Worm (Caenorhabditis elegans) whole organism, mixed stage, embryonic: ENCODE results near the gene dlhd-1.

Experiments used
- M03D4.4 ChIP-seq: sonication (generic microtip); optimal IDR thresholded peaks from 2 replicates; lab custom pipeline; 2017; ENCODE audit warnings: mild to moderate bottlenecking, missing genetic modification characterization, missing compliant biosample characterization
- blmp-1 ChIP-seq: fragments of 150-350 bp; optimal IDR thresholded peaks from 2 replicates; lab custom pipeline; 2014; ENCODE audit warnings: missing biosample characterization, missing genetic modification characterization
- ceh-39 ChIP-seq: fragments of 150-350 bp; optimal IDR thresholded peaks from 2 replicates; lab custom pipeline; 2014; ENCODE audit warnings: missing biosample characterization, missing genetic modification characterization
- ces-1 ChIP-seq: fragments of 150-350 bp; optimal IDR thresholded peaks from 2 replicates; lab custom pipeline; 2014; ENCODE audit warnings: missing biosample characterization, missing genetic modification reagents, missing genetic modification characterization
- cnd-1 ChIP-seq: fragments of 200-800 bp; sonication (Bioruptor generic); optimal IDR thresholded peaks from 2 replicates; lab custom pipeline; 2018; ENCODE audit warnings: mild to moderate bottlenecking, missing genetic modification characterization, missing compliant biosample characterization
- elt-1 ChIP-seq: sonication (generic microtip); optimal IDR thresholded peaks from 2 replicates; lab custom pipeline; 2017; ENCODE audit warnings: missing genetic modification characterization, mild to moderate bottlenecking, missing compliant biosample characterization, antibody characterized with exemption, moderate library complexity, borderline replicate concordance; ENCODE audit not compliant: insufficient read depth
- lin-13 ChIP-seq: fragments of 150-350 bp; optimal IDR thresholded peaks from 2 replicates; lab custom pipeline; 2014; ENCODE audit warnings: missing biosample characterization, missing genetic modification characterization
- lsy-2 ChIP-seq: fragments of 150-350 bp; optimal IDR thresholded peaks from 2 replicates; lab custom pipeline; 2014; ENCODE audit warnings: missing biosample characterization, missing genetic modification characterization
- mab-5 ChIP-seq: fragments of 150-350 bp; optimal IDR thresholded peaks from 2 replicates; lab custom pipeline; 2014; ENCODE audit warnings: missing biosample characterization, missing genetic modification characterization
- sem-2 ChIP-seq: fragments of 200-800 bp; sonication (Bioruptor generic); optimal IDR thresholded peaks from 2 replicates; lab custom pipeline; 2018; ENCODE audit warnings: mild to moderate bottlenecking, missing genetic modification characterization, missing compliant biosample characterization
- sptf-1 ChIP-seq: sonication (generic microtip); optimal IDR thresholded peaks from 2 replicates; lab custom pipeline; 2017; ENCODE audit warnings: mild to moderate bottlenecking, missing genetic modification characterization, moderate library complexity, missing compliant biosample characterization
- tbx-8 ChIP-seq: fragments of 200-800 bp; sonication (Bioruptor generic); optimal IDR thresholded peaks from 2 replicates; lab custom pipeline; 2018; ENCODE audit warnings: mild to moderate bottlenecking, missing genetic modification characterization, moderate library complexity, missing compliant biosample characterization
- unc-120 ChIP-seq: sonication (generic microtip); optimal IDR thresholded peaks from 2 replicates; lab custom pipeline; 2017; ENCODE audit warnings: missing genetic modification characterization, missing compliant biosample characterization; ENCODE audit not compliant: poor library complexity, severe bottlenecking
- zip-8 ChIP-seq: fragments of 150-350 bp; optimal IDR thresholded peaks from 2 replicates; lab custom pipeline; 2014; ENCODE audit warnings: missing biosample characterization, missing genetic modification characterization

The dlhd-1 gene

DNA sequence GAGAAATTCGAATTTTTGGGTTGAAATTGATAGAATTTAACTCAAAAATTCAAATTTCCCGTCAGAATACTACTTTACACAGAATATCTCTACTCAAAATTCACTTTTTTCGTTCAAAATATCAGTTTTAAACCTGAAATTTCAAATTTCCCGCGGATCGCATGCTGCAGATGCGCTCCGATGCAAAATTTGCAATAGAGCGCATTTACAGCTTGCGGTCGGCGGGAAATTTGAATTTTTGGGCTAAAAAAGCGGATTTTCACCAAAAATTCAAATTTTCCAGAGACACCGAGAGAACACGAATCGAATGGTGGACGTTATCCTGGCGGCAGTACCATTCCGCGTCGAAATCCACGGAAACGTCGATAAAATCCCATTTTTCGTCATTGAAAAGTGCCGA lies 47.2 kb downstream of the dlhd-1 start:
- TF ChIP-seq blmp-1 (tag; lab: Kevin White, UChicago): no peak
- no peak for TF ChIP-seq tbx-8
- TF ChIP-seq mab-5 (tag; lab: Kevin White, UChicago): no peak
- no peak for TF ChIP-seq elt-1 (tag; lab: Kevin White, UChicago)
- no peak for TF ChIP-seq lin-13 (tag; lab: Kevin White, UChicago)

DNA sequence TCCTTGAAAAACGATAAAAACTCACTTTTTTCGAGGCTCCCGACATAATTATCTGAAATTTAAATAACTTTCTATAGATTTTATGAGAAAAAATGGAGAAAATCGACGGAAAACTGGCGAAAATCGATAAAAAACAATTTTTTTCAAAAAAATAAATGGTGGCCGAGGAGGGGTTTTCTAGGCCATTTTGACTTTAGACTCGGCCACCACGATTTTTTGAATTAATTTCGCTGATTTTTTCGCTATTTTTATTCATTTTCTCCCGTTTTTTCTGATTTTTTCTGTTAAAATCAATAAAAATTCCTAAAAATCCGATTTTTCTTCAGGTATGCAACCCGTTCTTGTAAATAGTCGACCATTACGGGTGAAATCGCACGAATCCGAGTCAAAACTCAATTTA lies 48.7 kb downstream of the dlhd-1 start, which contains the start of the genes sut-1 and eri-3:
Gene sut-1 (minus strand): TSS at position 58 of the 400 bp plus-strand sequence.
Gene eri-3 (plus strand): TSS at position 327 of the 400 bp plus-strand sequence.
- TF ChIP-seq unc-120: no peak
- no peak for TF ChIP-seq lsy-2
- TF ChIP-seq ceh-39 (tag; lab: Kevin White, UChicago): no peak
- TF ChIP-seq tbx-8: no peak
- TF ChIP-seq sptf-1 (tag; lab: Kevin White, UChicago): no peak
- TF ChIP-seq sem-2 (GFP tag; lab: Kevin White, UChicago): no peak
- TF ChIP-seq zip-8 (tag; lab: Kevin White, UChicago): no peak
- no peak for TF ChIP-seq ces-1 (GFP tag; lab: Kevin White, UChicago)
- no peak for TF ChIP-seq cnd-1 (tag; lab: Kevin White, UChicago)
- TF ChIP-seq M03D4.4 (tag; lab: Kevin White, UChicago): no peak
